Fruit fly (Drosophila melanogaster) whole organism, adult: ENCODE results near the gene Pgant35A.
A peak's percentile ranks its signal among the peaks of the same experiment; 100 is the strongest.

Experiments used
- CG11617 ChIP-seq: fragments of 200-800 bp; sonication (Bioruptor generic); optimal IDR thresholded peaks from 2 replicates; lab custom pipeline; 2017; ENCODE audit warnings: mild to moderate bottlenecking, missing biosample characterization, missing genetic modification reagents, missing genetic modification characterization
- CG14711 ChIP-seq: fragments of 200-800 bp; sonication (Bioruptor generic); optimal IDR thresholded peaks from 2 replicates; lab custom pipeline; 2018; ENCODE audit warnings: missing biosample characterization, mild to moderate bottlenecking, missing genetic modification characterization, moderate library complexity
- CG1620 ChIP-seq: fragments of 200-800 bp; sonication (Bioruptor generic); optimal IDR thresholded peaks from 2 replicates; lab custom pipeline; 2016; ENCODE audit warnings: missing biosample characterization, missing genetic modification characterization
- CG33017 ChIP-seq: fragments of 200-800 bp; sonication (Bioruptor generic); optimal IDR thresholded peaks from 2 replicates; lab custom pipeline; 2018; ENCODE audit warnings: missing biosample characterization, mild to moderate bottlenecking, missing genetic modification characterization, moderate library complexity
- CG7101 ChIP-seq: fragments of 200-800 bp; sonication (Bioruptor generic); optimal IDR thresholded peaks from 2 replicates; lab custom pipeline; 2018; ENCODE audit warnings: missing biosample characterization, mild to moderate bottlenecking, missing genetic modification characterization, moderate library complexity
- Clk ChIP-seq: fragments of 200-800 bp; sonication (Bioruptor generic); optimal IDR thresholded peaks from 2 replicates; lab custom pipeline; 2017; ENCODE audit warnings: missing biosample characterization, missing genetic modification characterization
- Crg-1 ChIP-seq: fragments of 200-800 bp; sonication (Bioruptor generic); optimal IDR thresholded peaks from 2 replicates; lab custom pipeline; 2016; ENCODE audit warnings: missing biosample characterization, missing genetic modification characterization
- Hr96 ChIP-seq: fragments of 200-800 bp; sonication (Bioruptor generic); optimal IDR thresholded peaks from 2 replicates; lab custom pipeline; 2016; ENCODE audit warnings: missing biosample characterization, missing genetic modification characterization
- kay ChIP-seq: fragments of 200-800 bp; sonication (Bioruptor generic); peaks from one replicate; lab custom pipeline; 2016; ENCODE audit warnings: missing biosample characterization, missing genetic modification characterization, borderline replicate concordance
- ovo ChIP-seq: fragments of 200-800 bp; sonication (Bioruptor generic); optimal IDR thresholded peaks from 2 replicates; lab custom pipeline; 2016; ENCODE audit warnings: missing biosample characterization, missing genetic modification characterization
- pad ChIP-seq: fragments of 200-800 bp; sonication (Bioruptor generic); optimal IDR thresholded peaks from 3 replicates; lab custom pipeline; 2017; ENCODE audit warnings: missing biosample characterization, missing genetic modification characterization, mild to moderate bottlenecking, moderate library complexity, missing genetic modification reagents
- toe ChIP-seq: fragments of 200-800 bp; sonication (Bioruptor generic); optimal IDR thresholded peaks from 2 replicates; lab custom pipeline; 2016; ENCODE audit warnings: missing biosample characterization, missing genetic modification characterization

DNA sequence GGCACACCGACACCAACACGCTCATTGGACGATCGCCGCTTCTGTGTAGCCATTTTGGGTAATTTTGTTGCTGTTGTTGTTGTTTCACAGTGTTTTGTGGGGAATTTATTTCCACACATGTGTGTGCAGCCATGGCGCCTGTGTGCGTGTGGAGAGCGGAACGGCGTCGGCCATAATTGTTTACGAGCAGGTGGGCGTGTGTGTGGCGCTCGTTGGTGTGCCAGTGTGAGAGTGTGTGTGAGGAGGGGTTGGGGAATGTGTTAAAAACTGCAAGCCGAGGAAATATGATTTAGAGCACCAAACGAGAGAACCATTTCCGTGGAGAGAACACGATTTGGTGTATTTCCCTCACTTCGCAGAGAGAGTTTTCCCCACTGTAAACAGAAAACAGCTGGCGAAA, 51.3 kb downstream of the Pgant35A start:
- no peak for TF ChIP-seq CG1620 (GFP tag; lab: Kevin White, UChicago)
- TF ChIP-seq pad = peak; percentile 53
- TF ChIP-seq ovo = no peak
- TF ChIP-seq CG7101 = no peak
- no peak for TF ChIP-seq toe (GFP tag; lab: Kevin White, UChicago)
- TF ChIP-seq CG33017 (tag; lab: Kevin White, UChicago) = no peak
- TF ChIP-seq Hr96 = no peak
- TF ChIP-seq kay = no peak
- TF ChIP-seq CG14711 (tag; lab: Kevin White, UChicago) = no peak
- TF ChIP-seq Crg-1 (GFP tag; lab: Kevin White, UChicago) = no peak
- no peak for TF ChIP-seq Clk
- no peak for TF ChIP-seq CG11617 (GFP tag; lab: Kevin White, UChicago)
